Worm (Caenorhabditis elegans) whole organism, L4 larva: ENCODE measurements around the gene F22B7.3.

Experiments used
- D1046.2 ChIP-seq: fragments of 200-800 bp; sonication (Bioruptor generic); IDR thresholded peaks from 2 replicates; pipeline ENCODE4 v1.3.6; 2022; ENCODE audit warnings: missing genetic modification characterization, missing compliant biosample characterization
- F10B5.3 ChIP-seq: sonication (generic microtip); optimal IDR thresholded peaks from 2 replicates; lab custom pipeline; 2016; ENCODE audit warnings: mild to moderate bottlenecking, missing genetic modification characterization, missing compliant biosample characterization
- F37D6.2 ChIP-seq: sonication (generic microtip); optimal IDR thresholded peaks from 2 replicates; lab custom pipeline; 2016; ENCODE audit warnings: mild to moderate bottlenecking, missing genetic modification characterization, missing compliant biosample characterization
- T20F7.1 ChIP-seq: fragments of 200-800 bp; sonication (Bioruptor generic); optimal IDR thresholded peaks from 2 replicates; lab custom pipeline; 2018; ENCODE audit warnings: mild to moderate bottlenecking, missing genetic modification characterization, missing compliant biosample characterization
- T26A8.4 ChIP-seq: fragments of 200-800 bp; sonication (Bioruptor generic); IDR thresholded peaks from 2 replicates; pipeline ENCODE4 v1.3.6; 2022; ENCODE audit warnings: missing genetic modification characterization, missing compliant biosample characterization
- Y48G9A.11 ChIP-seq: fragments of 200-800 bp; sonication (Bioruptor generic); IDR thresholded peaks from 2 replicates; pipeline ENCODE4 v1.3.6; 2022; ENCODE audit warnings: missing genetic modification reagents, missing genetic modification characterization, missing compliant biosample characterization
- Y75B8A.6 ChIP-seq: fragments of 200-800 bp; sonication (Bioruptor generic); IDR thresholded peaks from 2 replicates; pipeline ENCODE4 v1.3.6; 2022; ENCODE audit warnings: missing genetic modification reagents, missing genetic modification characterization, missing compliant biosample characterization
- ama-1 ChIP-seq: fragments of 150-350 bp; optimal IDR thresholded peaks from 2 replicates; lab custom pipeline; 2014; ENCODE audit warnings: inconsistent platforms, mixed read lengths
- arid-1 ChIP-seq: fragments of 200-800 bp; sonication (Bioruptor generic); conservative IDR thresholded peaks from 2 replicates; pipeline ENCODE4 v1.3.6; 2022; ENCODE audit warnings: missing genetic modification reagents, missing genetic modification characterization, missing compliant biosample characterization
- ceh-28 ChIP-seq: fragments of 150-350 bp; optimal IDR thresholded peaks from 2 replicates; lab custom pipeline; 2014; ENCODE audit warnings: missing biosample characterization, missing genetic modification reagents, missing genetic modification characterization
- ceh-82 ChIP-seq: sonication (generic microtip); optimal IDR thresholded peaks from 2 replicates; lab custom pipeline; 2017; ENCODE audit warnings: missing biosample characterization, missing genetic modification characterization
- ces-1 ChIP-seq: fragments of 150-350 bp; sonication (generic microtip); optimal IDR thresholded peaks from 4 replicates; lab custom pipeline; 2014; ENCODE audit warnings: missing biosample characterization, missing genetic modification reagents, missing genetic modification characterization
- cey-2 ChIP-seq: sonication (generic microtip); optimal IDR thresholded peaks from 3 replicates; lab custom pipeline; 2017; ENCODE audit warnings: missing genetic modification characterization, mild to moderate bottlenecking, missing compliant biosample characterization, antibody characterized with exemption, borderline replicate concordance; ENCODE audit not compliant: insufficient read depth
- daf-16 ChIP-seq, 3 experiments: sonication (generic microtip); optimal IDR thresholded peaks; 2 replicates each; lab custom pipeline; 2016 to 2017; ENCODE audit warnings: missing genetic modification characterization in 3 of 3, missing genetic modification reagents in 3 of 3, mild to moderate bottlenecking in 2 of 3, missing compliant biosample characterization in 2 of 3, missing biosample characterization in 1 of 3, moderate library complexity in 1 of 3
- daf-19 ChIP-seq: fragments of 200-800 bp; sonication (Bioruptor generic); conservative IDR thresholded peaks from 2 replicates; pipeline ENCODE4 v1.3.6; 2022; ENCODE audit warnings: missing genetic modification characterization, missing compliant biosample characterization
- dpl-1 ChIP-seq: fragments of 150-350 bp; optimal IDR thresholded peaks from 2 replicates; lab custom pipeline; 2014; ENCODE audit warnings: missing biosample characterization, missing genetic modification reagents, missing genetic modification characterization
- egl-43 ChIP-seq: fragments of 200-800 bp; sonication (Bioruptor generic); IDR thresholded peaks from 2 replicates; pipeline ENCODE4 v1.3.6; 2022; ENCODE audit warnings: missing genetic modification reagents, missing genetic modification characterization, missing compliant biosample characterization
- fkh-10 ChIP-seq: fragments of 150-350 bp; optimal IDR thresholded peaks from 2 replicates; lab custom pipeline; 2014; ENCODE audit warnings: missing biosample characterization, missing genetic modification reagents, missing genetic modification characterization
- hlh-11 ChIP-seq: fragments of 200-800 bp; sonication (Bioruptor generic); optimal IDR thresholded peaks from 2 replicates; lab custom pipeline; 2018; ENCODE audit warnings: mild to moderate bottlenecking, missing genetic modification characterization, missing compliant biosample characterization
- hlh-30 ChIP-seq: sonication (generic microtip); optimal IDR thresholded peaks from 2 replicates; lab custom pipeline; 2017; ENCODE audit warnings: antibody characterized with exemption, mild to moderate bottlenecking, missing genetic modification characterization, missing compliant biosample characterization; ENCODE audit not compliant: insufficient read depth
- hmg-1.1 ChIP-seq: fragments of 200-800 bp; sonication (Bioruptor generic); IDR thresholded peaks from 2 replicates; pipeline ENCODE4 v1.3.6; 2022; ENCODE audit warnings: missing genetic modification reagents, missing genetic modification characterization, missing compliant biosample characterization
- lin-13 ChIP-seq: fragments of 150-350 bp; optimal IDR thresholded peaks from 2 replicates; lab custom pipeline; 2014; ENCODE audit warnings: missing biosample characterization, missing genetic modification reagents, missing genetic modification characterization
- lin-29 ChIP-seq: fragments of 200-800 bp; sonication (Bioruptor generic); IDR thresholded peaks from 2 replicates; pipeline ENCODE4 v1.3.6; 2022; ENCODE audit warnings: missing genetic modification reagents, missing genetic modification characterization, missing compliant biosample characterization
- lin-39 ChIP-seq: fragments of 150-350 bp; optimal IDR thresholded peaks from 2 replicates; lab custom pipeline; 2014; ENCODE audit warnings: missing biosample characterization, missing genetic modification reagents, missing genetic modification characterization
- lir-3 ChIP-seq: sonication (generic microtip); optimal IDR thresholded peaks from 2 replicates; lab custom pipeline; 2016; ENCODE audit warnings: mild to moderate bottlenecking, missing genetic modification characterization, missing compliant biosample characterization
- lsy-2 ChIP-seq, 2 experiments: fragments of 150-350 bp in 1 of 2; sonication (generic microtip) in 1 of 2; optimal IDR thresholded peaks; 2 replicates each; lab custom pipeline; 2014 to 2017; ENCODE audit warnings: missing biosample characterization in 2 of 2, missing genetic modification characterization in 2 of 2
- mdl-1 ChIP-seq, 2 experiments: fragments of 150-350 bp in 1 of 2; sonication (generic microtip) in 1 of 2; optimal IDR thresholded peaks; 2 replicates each; lab custom pipeline; 2014 to 2017; ENCODE audit warnings: missing biosample characterization in 2 of 2, missing genetic modification characterization in 2 of 2
- mep-1 ChIP-seq: fragments of 150-350 bp; sonication (generic microtip); optimal IDR thresholded peaks from 3 replicates; lab custom pipeline; 2014; ENCODE audit warnings: missing biosample characterization, missing genetic modification characterization
- mxl-3 ChIP-seq: fragments of 200-800 bp; sonication (Bioruptor generic); optimal IDR thresholded peaks from 2 replicates; lab custom pipeline; 2018; ENCODE audit warnings: mild to moderate bottlenecking, missing genetic modification characterization, missing compliant biosample characterization
- nhr-102 ChIP-seq: sonication (generic microtip); optimal IDR thresholded peaks from 2 replicates; lab custom pipeline; 2016; ENCODE audit warnings: mild to moderate bottlenecking, missing genetic modification characterization, moderate library complexity, missing compliant biosample characterization
- nhr-11 ChIP-seq: fragments of 150-350 bp; optimal IDR thresholded peaks from 2 replicates; lab custom pipeline; 2014; ENCODE audit warnings: missing biosample characterization, missing genetic modification characterization
- nhr-111 ChIP-seq: fragments of 200-800 bp; sonication (Bioruptor generic); optimal IDR thresholded peaks from 2 replicates; lab custom pipeline; 2018; ENCODE audit warnings: mild to moderate bottlenecking, missing genetic modification characterization, missing compliant biosample characterization
- nhr-28 ChIP-seq: fragments of 150-350 bp; optimal IDR thresholded peaks from 2 replicates; lab custom pipeline; 2014; ENCODE audit warnings: missing biosample characterization, missing genetic modification characterization
- nhr-6 ChIP-seq: fragments of 150-350 bp; optimal IDR thresholded peaks from 2 replicates; lab custom pipeline; 2014; ENCODE audit warnings: missing biosample characterization, missing genetic modification characterization
- nhr-76 ChIP-seq: fragments of 150-350 bp; optimal IDR thresholded peaks from 2 replicates; lab custom pipeline; 2014; ENCODE audit warnings: missing biosample characterization, missing genetic modification characterization
- nhr-77 ChIP-seq: fragments of 150-350 bp; optimal IDR thresholded peaks from 2 replicates; lab custom pipeline; 2014; ENCODE audit warnings: missing biosample characterization, missing genetic modification characterization
- pha-4 ChIP-seq, 2 experiments: fragments of 150-350 bp in 1 of 2; fragments of 200-800 bp in 1 of 2; sonication (Bioruptor generic) in 1 of 2; IDR thresholded peaks in 1 of 2; optimal IDR thresholded peaks in 1 of 2; 2 replicates each; pipeline versions ENCODE4 v1.3.6 to Lab custom; 2014 to 2022; ENCODE audit warnings: missing genetic modification characterization in 2 of 2, missing genetic modification reagents in 2 of 2, missing biosample characterization in 1 of 2, missing compliant biosample characterization in 1 of 2
- php-3 ChIP-seq: fragments of 200-800 bp; sonication (Bioruptor generic); IDR thresholded peaks from 2 replicates; pipeline ENCODE4 v1.3.6; 2022; ENCODE audit warnings: missing genetic modification reagents, missing genetic modification characterization, missing compliant biosample characterization
- pqm-1 ChIP-seq: sonication (generic microtip); optimal IDR thresholded peaks from 2 replicates; lab custom pipeline; 2017; ENCODE audit warnings: missing biosample characterization, missing genetic modification characterization
- sdz-12 ChIP-seq: fragments of 200-800 bp; sonication (Bioruptor generic); optimal IDR thresholded peaks from 2 replicates; lab custom pipeline; 2018; ENCODE audit warnings: mild to moderate bottlenecking, missing genetic modification characterization, missing compliant biosample characterization
- skn-1 ChIP-seq: fragments of 150-350 bp; optimal IDR thresholded peaks from 2 replicates; lab custom pipeline; 2014; ENCODE audit warnings: missing biosample characterization, missing genetic modification characterization
- snpc-1.2 ChIP-seq: fragments of 200-800 bp; sonication (Bioruptor generic); IDR thresholded peaks from 2 replicates; pipeline ENCODE4 v1.3.6; 2022; ENCODE audit warnings: missing genetic modification reagents, missing genetic modification characterization, missing compliant biosample characterization
- unc-130 ChIP-seq: sonication (generic microtip); optimal IDR thresholded peaks from 2 replicates; lab custom pipeline; 2016; ENCODE audit warnings: missing genetic modification reagents, missing genetic modification characterization, missing compliant biosample characterization
- unc-39 ChIP-seq: sonication (generic microtip); optimal IDR thresholded peaks from 2 replicates; lab custom pipeline; 2017; ENCODE audit warnings: missing biosample characterization, missing genetic modification characterization
- zag-1 ChIP-seq: fragments of 150-350 bp; optimal IDR thresholded peaks from 2 replicates; lab custom pipeline; 2014; ENCODE audit warnings: missing biosample characterization, missing genetic modification characterization
- zip-11 ChIP-seq: fragments of 200-800 bp; sonication (Bioruptor generic); IDR thresholded peaks from 2 replicates; pipeline ENCODE4 v1.3.6; 2022; ENCODE audit warnings: missing genetic modification characterization, missing compliant biosample characterization
- ztf-11 ChIP-seq: fragments of 150-350 bp; optimal IDR thresholded peaks from 2 replicates; lab custom pipeline; 2014; ENCODE audit warnings: missing biosample characterization, missing genetic modification characterization

Gene F22B7.3

ce11 chrIII:8685590-8686240 lies 37.0 kb downstream of the F22B7.3 start (continued):
- TF ChIP-seq Y75B8A.6 (GFP tag; lab: Robert Waterston, UW) (0 out of 2 replicates have a peak, but pooled peaks have one; percentile 37), lin-29 (GFP tag; lab: Robert Waterston, UW) (no peak), ama-1 (lab: Kevin White, UChicago) (no peak), nhr-6 (tag; lab: Kevin White, UChicago) (no peak), unc-130 (GFP tag; lab: Kevin White, UChicago) (no peak), ces-1 (GFP tag; lab: Kevin White, UChicago) (no peak), arid-1 (GFP tag; lab: Robert Waterston, UW) (no peak), lin-13 (GFP tag; lab: Kevin White, UChicago) (no peak), daf-19 (no peak), nhr-77 (tag; lab: Kevin White, UChicago) (no peak), hlh-11 (tag; lab: Kevin White, UChicago) (peak; percentile 35), lsy-2 (tag; optimal IDR thresholded peaks at IDR 0.05; lab: Kevin White, UChicago) (no peak), egl-43 (GFP tag; lab: Robert Waterston, UW) (peak; percentile 45; the same call in 1 of the 2 replicates)
- TF ChIP-seq, all 104 proteins: peak for 22

ce11 chrIII:8688438-8688946 lies 39.8 kb downstream of the F22B7.3 start, which contains the start of gene hadb-1:
Gene hadb-1 (minus strand): TSS chrIII:8688488.
- TF ChIP-seq nhr-111 (GFP tag; lab: Kevin White, UChicago), result no peak
- TF ChIP-seq arid-1 (GFP tag; lab: Robert Waterston, UW), result no peak
- no peak for TF ChIP-seq unc-39
- no peak for TF ChIP-seq nhr-102 (tag; lab: Kevin White, UChicago)
- no peak for TF ChIP-seq Y48G9A.11
- no peak for TF ChIP-seq hmg-1.1 (GFP tag; lab: Robert Waterston, UW)
- no peak for TF ChIP-seq egl-43 (GFP tag; lab: Robert Waterston, UW)
- no peak for TF ChIP-seq ztf-11 (tag; lab: Kevin White, UChicago)
- peak; percentile 25 for TF ChIP-seq ceh-28
- TF ChIP-seq php-3 (GFP tag; lab: Robert Waterston, UW), result no peak
- no peak for TF ChIP-seq cey-2 (tag; lab: Kevin White, UChicago)
- TF ChIP-seq ceh-82 (tag; lab: Kevin White, UChicago), result no peak
- TF ChIP-seq pqm-1 (tag; lab: Kevin White, UChicago), result no peak
- TF ChIP-seq nhr-77 (tag; lab: Kevin White, UChicago), result no peak
- TF ChIP-seq hlh-30 (tag; lab: Kevin White, UChicago), result peak; percentile 81
- peak in 1 of 2 experiments; percentile 68 for TF ChIP-seq mdl-1 (tag; optimal IDR thresholded peaks at IDR 0.05; lab: Kevin White, UChicago)
- TF ChIP-seq lin-39 (tag; lab: Kevin White, UChicago), result no peak
- TF ChIP-seq nhr-76, result no peak
- no peak for TF ChIP-seq F10B5.3 (tag; lab: Kevin White, UChicago)
- TF ChIP-seq F37D6.2 (tag; lab: Kevin White, UChicago), result no peak
- peak; percentile 82 for TF ChIP-seq nhr-11
- peak; percentile 96 for TF ChIP-seq nhr-28
- no peak for TF ChIP-seq D1046.2 (GFP tag; lab: Robert Waterston, UW)
- TF ChIP-seq zip-11 (GFP tag; lab: Robert Waterston, UW), result no peak
- TF ChIP-seq lir-3 (tag; lab: Kevin White, UChicago), result no peak
- TF ChIP-seq skn-1 (tag; lab: Kevin White, UChicago), result no peak
- TF ChIP-seq T26A8.4 (GFP tag; lab: Robert Waterston, UW), result no peak
- TF ChIP-seq mep-1 (tag; lab: Kevin White, UChicago), result peak; percentile 65
- no peak for TF ChIP-seq dpl-1 (GFP tag; lab: Kevin White, UChicago)
- TF ChIP-seq lsy-2 (tag; optimal IDR thresholded peaks at IDR 0.05; lab: Kevin White, UChicago), result no peak
- TF ChIP-seq unc-130 (GFP tag; lab: Kevin White, UChicago), result no peak
- TF ChIP-seq daf-16 (GFP tag; optimal IDR thresholded peaks at IDR 0.05; lab: Kevin White, UChicago), result no peak
- TF ChIP-seq daf-16 (tag; optimal IDR thresholded peaks at IDR 0.05; lab: Kevin White, UChicago), result peak; percentile 77
- no peak for TF ChIP-seq snpc-1.2 (GFP tag; lab: Robert Waterston, UW)
- TF ChIP-seq lin-29 (GFP tag; lab: Robert Waterston, UW), result no peak
- TF ChIP-seq mxl-3 (GFP tag; lab: Kevin White, UChicago), result peak; percentile 89
- TF ChIP-seq fkh-10, result no peak
- peak; percentile 37 for TF ChIP-seq T20F7.1 (GFP tag; lab: Kevin White, UChicago)
- no peak for TF ChIP-seq pha-4 (GFP tag; IDR thresholded peaks at IDR 0.05; lab: Robert Waterston, UW)
- TF ChIP-seq pha-4 (tag; optimal IDR thresholded peaks at IDR 0.05; lab: Kevin White, UChicago), result no peak
- TF ChIP-seq sdz-12, result no peak
- TF ChIP-seq zag-1 (tag; lab: Kevin White, UChicago), result no peak
